Fruit fly (Drosophila melanogaster) whole organism, adult: Measurements from ENCODE around the gene bib.

Experiments used
- CG11617 ChIP-seq: fragments of 200-800 bp; sonication (Bioruptor generic); optimal IDR thresholded peaks from 2 replicates; lab custom pipeline; 2017; ENCODE audit warnings: mild to moderate bottlenecking, missing biosample characterization, missing genetic modification reagents, missing genetic modification characterization
- CG7045 ChIP-seq: fragments of 200-800 bp; sonication (Bioruptor generic); optimal IDR thresholded peaks from 2 replicates; lab custom pipeline; 2017; ENCODE audit warnings: missing biosample characterization, mild to moderate bottlenecking, missing genetic modification characterization
- Clk ChIP-seq: fragments of 200-800 bp; sonication (Bioruptor generic); optimal IDR thresholded peaks from 2 replicates; lab custom pipeline; 2017; ENCODE audit warnings: missing biosample characterization, missing genetic modification characterization
- Crg-1 ChIP-seq: fragments of 200-800 bp; sonication (Bioruptor generic); optimal IDR thresholded peaks from 2 replicates; lab custom pipeline; 2016; ENCODE audit warnings: missing biosample characterization, missing genetic modification characterization
- Mnt ChIP-seq: fragments of 200-800 bp; sonication (Bioruptor generic); optimal IDR thresholded peaks from 2 replicates; lab custom pipeline; 2016; ENCODE audit warnings: missing biosample characterization, mild to moderate bottlenecking, missing genetic modification characterization
- cic ChIP-seq: fragments of 200-800 bp; sonication (Bioruptor generic); optimal IDR thresholded peaks from 2 replicates; lab custom pipeline; 2017; ENCODE audit warnings: missing biosample characterization, mild to moderate bottlenecking, missing genetic modification characterization, moderate library complexity
- cnc ChIP-seq, 2 experiments: fragments of >200 bp; optimal IDR thresholded peaks; 2 replicates each; lab custom pipeline; 2017
- kay ChIP-seq: fragments of 200-800 bp; sonication (Bioruptor generic); peaks from one replicate; lab custom pipeline; 2016; ENCODE audit warnings: missing biosample characterization, missing genetic modification characterization, borderline replicate concordance
- pad ChIP-seq: fragments of 200-800 bp; sonication (Bioruptor generic); optimal IDR thresholded peaks from 3 replicates; lab custom pipeline; 2017; ENCODE audit warnings: missing biosample characterization, missing genetic modification characterization, mild to moderate bottlenecking, moderate library complexity, missing genetic modification reagents
- tj ChIP-seq: fragments of 200-800 bp; sonication (Bioruptor generic); optimal IDR thresholded peaks from 3 replicates; lab custom pipeline; 2017; ENCODE audit warnings: missing biosample characterization, mild to moderate bottlenecking, missing genetic modification characterization, moderate library complexity

DNA sequence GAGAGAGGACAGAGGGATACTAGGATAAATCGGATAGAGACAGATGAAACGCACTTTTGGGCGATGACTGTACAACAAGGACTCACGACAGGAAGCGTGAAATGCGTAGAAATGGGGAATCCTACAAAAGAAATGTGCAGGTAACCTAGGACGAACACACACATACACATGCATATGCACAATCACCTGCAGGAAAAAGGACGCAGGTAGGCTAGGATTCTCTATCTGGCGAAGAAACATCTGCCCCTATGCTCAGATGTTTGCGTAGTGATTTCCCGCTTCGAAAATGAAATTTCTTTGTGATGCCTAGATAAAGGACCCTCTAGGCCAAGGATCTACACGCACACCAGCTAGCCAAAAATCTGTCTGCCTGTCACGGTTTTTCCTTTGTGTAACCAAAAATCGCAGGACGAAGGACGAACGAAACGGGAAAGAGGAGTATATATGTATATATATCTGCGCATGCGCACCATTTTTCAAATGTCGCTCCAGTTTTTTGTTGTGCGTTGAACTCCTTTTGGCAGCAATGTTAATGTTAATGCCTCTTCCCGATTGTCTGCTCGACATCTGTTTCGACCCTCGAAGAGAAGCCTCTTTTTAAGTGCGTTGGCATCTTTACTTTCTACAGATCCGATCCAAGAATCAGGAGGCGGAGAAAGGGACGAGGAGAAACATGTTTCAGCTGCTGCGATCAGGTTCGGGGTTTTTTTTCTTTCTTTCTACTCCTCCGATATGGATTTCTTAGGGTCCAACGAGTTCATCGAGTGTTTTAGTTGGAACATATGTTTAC lies 4.0 kb downstream of the bib start:
- TF ChIP-seq cic, result no peak
- TF ChIP-seq Mnt (GFP tag; lab: Kevin White, UChicago), result no peak
- no peak for TF ChIP-seq CG11617
- no peak for TF ChIP-seq pad (GFP tag; lab: Kevin White, UChicago)
- no peak for TF ChIP-seq CG7045 (GFP tag; lab: Kevin White, UChicago)
- no peak for TF ChIP-seq Crg-1
- no peak for TF ChIP-seq cnc (optimal IDR thresholded peaks at IDR 0.05; lab: Kevin White, UChicago)
- no peak for TF ChIP-seq tj (GFP tag; lab: Kevin White, UChicago)
- no peak for TF ChIP-seq kay
- no peak for TF ChIP-seq Clk
